Fruit fly (Drosophila melanogaster) whole organism, embryonic: ENCODE data around the gene CG6695.

Experiments used
- Abd-B ChIP-seq: fragments of 200-800 bp; sonication (Bioruptor generic); optimal IDR thresholded peaks from 2 replicates; lab custom pipeline; 2018; ENCODE audit warnings: missing biosample characterization, mild to moderate bottlenecking, missing genetic modification characterization, moderate library complexity
- Ada2b ChIP-seq: fragments of 200-800 bp; sonication (Bioruptor generic); IDR thresholded peaks from 2 replicates; pipeline ENCODE4 v1.3.6; 2022; ENCODE audit warnings: missing biosample characterization, missing genetic modification characterization
- Aef1 ChIP-seq: fragments of 200-800 bp; sonication (Bioruptor generic); IDR thresholded peaks from 3 replicates; pipeline ENCODE4 v1.3.6; 2022; ENCODE audit warnings: missing biosample characterization, missing genetic modification characterization
- Antp ChIP-seq: fragments of 200-800 bp; sonication (Bioruptor generic); optimal IDR thresholded peaks from 3 replicates; lab custom pipeline; 2016; ENCODE audit warnings: missing biosample characterization, missing genetic modification characterization
- BEAF-32 ChIP-seq: fragments of 200-800 bp; sonication (Bioruptor generic); optimal IDR thresholded peaks from 3 replicates; lab custom pipeline; 2017; ENCODE audit warnings: missing biosample characterization, missing genetic modification characterization, mild to moderate bottlenecking, moderate library complexity, missing genetic modification reagents
- CG10654 ChIP-seq: fragments of 200-800 bp; sonication (Bioruptor generic); optimal IDR thresholded peaks from 2 replicates; lab custom pipeline; 2016; ENCODE audit warnings: missing biosample characterization, missing genetic modification characterization
- CG10959 ChIP-seq: fragments of 200-800 bp; sonication (Bioruptor generic); IDR thresholded peaks from 2 replicates; pipeline ENCODE4 v1.3.6; 2022; ENCODE audit warnings: missing biosample characterization, missing genetic modification characterization
- CG11560 ChIP-seq: fragments of 200-800 bp; sonication (Bioruptor generic); IDR thresholded peaks from 3 replicates; pipeline ENCODE4 v1.3.6; 2022; ENCODE audit warnings: missing biosample characterization, missing genetic modification characterization
- CG12236 ChIP-seq: fragments of 200-800 bp; sonication (Bioruptor generic); optimal IDR thresholded peaks from 2 replicates; lab custom pipeline; 2016; ENCODE audit warnings: missing biosample characterization, missing genetic modification characterization
- CG12744 ChIP-seq: fragments of 200-800 bp; sonication (Bioruptor generic); optimal IDR thresholded peaks from 2 replicates; lab custom pipeline; 2016; ENCODE audit warnings: missing biosample characterization, missing genetic modification characterization
- CG13123 ChIP-seq: fragments of 200-800 bp; sonication (Bioruptor generic); optimal IDR thresholded peaks from 2 replicates; lab custom pipeline; 2016; ENCODE audit warnings: missing biosample characterization, missing genetic modification characterization
- CG14441 ChIP-seq: fragments of 200-800 bp; sonication (Bioruptor generic); IDR thresholded peaks from 2 replicates; pipeline ENCODE4 v1.3.6; 2022; ENCODE audit warnings: missing biosample characterization, missing genetic modification characterization
- CG16815 ChIP-seq: fragments of 200-800 bp; sonication (Bioruptor generic); optimal IDR thresholded peaks from 3 replicates; lab custom pipeline; 2017; ENCODE audit warnings: missing biosample characterization, mild to moderate bottlenecking, missing genetic modification characterization
- CG17361 ChIP-seq: fragments of 200-800 bp; sonication (Bioruptor generic); IDR thresholded peaks from 3 replicates; pipeline ENCODE4 v1.3.6; 2022; ENCODE audit warnings: missing biosample characterization, missing genetic modification characterization
- CG18599 ChIP-seq: fragments of 200-800 bp; sonication (Bioruptor generic); optimal IDR thresholded peaks from 3 replicates; lab custom pipeline; 2017; ENCODE audit warnings: missing biosample characterization, missing genetic modification characterization, mild to moderate bottlenecking, moderate library complexity, missing genetic modification reagents
- CG30020 ChIP-seq: fragments of 200-800 bp; optimal IDR thresholded peaks from 2 replicates; lab custom pipeline; 2019; ENCODE audit warnings: missing biosample characterization, mild to moderate bottlenecking, missing genetic modification characterization, moderate library complexity
- CG31365 ChIP-seq: fragments of 200-800 bp; sonication (Bioruptor generic); optimal IDR thresholded peaks from 2 replicates; lab custom pipeline; 2018; ENCODE audit warnings: missing biosample characterization, mild to moderate bottlenecking, missing genetic modification characterization
- CG3163 ChIP-seq: fragments of 200-800 bp; sonication (Bioruptor generic); optimal IDR thresholded peaks from 3 replicates; lab custom pipeline; 2016; ENCODE audit warnings: missing biosample characterization, missing genetic modification characterization
- CG32767 ChIP-seq: fragments of 200-800 bp; sonication (Bioruptor generic); IDR thresholded peaks from 2 replicates; pipeline ENCODE4 v1.3.6; 2022; ENCODE audit warnings: missing biosample characterization, missing genetic modification characterization
- CG33213 ChIP-seq: fragments of 200-800 bp; sonication (Bioruptor generic); optimal IDR thresholded peaks from 3 replicates; lab custom pipeline; 2016; ENCODE audit warnings: missing biosample characterization, missing genetic modification characterization
- CG7839 ChIP-seq: fragments of 200-800 bp; sonication (Bioruptor generic); optimal IDR thresholded peaks from 3 replicates; lab custom pipeline; 2018; ENCODE audit warnings: missing biosample characterization, mild to moderate bottlenecking, missing genetic modification characterization, moderate library complexity
- CG8924 ChIP-seq: fragments of 200-800 bp; optimal IDR thresholded peaks from 3 replicates; lab custom pipeline; 2019; ENCODE audit warnings: missing biosample characterization, mild to moderate bottlenecking, missing genetic modification characterization, moderate library complexity
- CG9437 ChIP-seq: fragments of 200-800 bp; sonication (Bioruptor generic); optimal IDR thresholded peaks from 2 replicates; lab custom pipeline; 2018; ENCODE audit warnings: missing biosample characterization, mild to moderate bottlenecking, missing genetic modification characterization
- CoRest ChIP-seq: fragments of 200-800 bp; sonication (Bioruptor generic); optimal IDR thresholded peaks from 3 replicates; lab custom pipeline; 2018; ENCODE audit warnings: missing biosample characterization, mild to moderate bottlenecking, missing genetic modification characterization, moderate library complexity
- D ChIP-seq, 2 experiments: fragments of 200-800 bp in 1 of 2; fragments of >200 bp in 1 of 2; sonication (Bioruptor generic) in 1 of 2; optimal IDR thresholded peaks; 2 replicates in 1 of 2; 3 replicates in 1 of 2; lab custom pipeline; 2017; ENCODE audit warnings: mild to moderate bottlenecking in 1 of 2, missing biosample characterization in 1 of 2, missing genetic modification characterization in 1 of 2, missing genetic modification reagents in 1 of 2
- Dip3 ChIP-seq: fragments of 200-800 bp; sonication (Bioruptor generic); optimal IDR thresholded peaks from 3 replicates; lab custom pipeline; 2016; ENCODE audit warnings: missing biosample characterization, missing genetic modification characterization
- H15 ChIP-seq: fragments of 200-800 bp; sonication (Bioruptor generic); IDR thresholded peaks from 3 replicates; pipeline ENCODE4 v1.3.6; 2022; ENCODE audit warnings: missing biosample characterization, missing genetic modification characterization
- HLH3B ChIP-seq: fragments of 200-800 bp; sonication (Bioruptor generic); IDR thresholded peaks from 2 replicates; pipeline ENCODE4 v1.3.6; 2022; ENCODE audit warnings: missing biosample characterization, missing genetic modification characterization
- Hey ChIP-seq: fragments of 200-800 bp; sonication (Bioruptor generic); optimal IDR thresholded peaks from 3 replicates; lab custom pipeline; 2018; ENCODE audit warnings: missing biosample characterization, mild to moderate bottlenecking, missing genetic modification characterization
- Hr39 ChIP-seq: fragments of >200 bp; optimal IDR thresholded peaks from 2 replicates; lab custom pipeline; 2017
- MESR4 ChIP-seq: fragments of 200-800 bp; sonication (Bioruptor generic); optimal IDR thresholded peaks from 2 replicates; lab custom pipeline; 2018; ENCODE audit warnings: missing biosample characterization, mild to moderate bottlenecking, missing genetic modification characterization, moderate library complexity
- Med ChIP-seq: fragments of 200-800 bp; sonication (Bioruptor generic); peaks from one replicate; lab custom pipeline; 2016; ENCODE audit warnings: missing biosample characterization, missing genetic modification characterization, mild to moderate bottlenecking, inconsistent platforms, moderate library complexity
- NK7.1 ChIP-seq: fragments of 200-800 bp; sonication (Bioruptor generic); optimal IDR thresholded peaks from 3 replicates; lab custom pipeline; 2016; ENCODE audit warnings: missing biosample characterization, missing genetic modification characterization
- Nf-YC ChIP-seq: fragments of 200-800 bp; optimal IDR thresholded peaks from 3 replicates; lab custom pipeline; 2019; ENCODE audit warnings: missing biosample characterization, mild to moderate bottlenecking, missing genetic modification characterization, moderate library complexity
- Opbp ChIP-seq: fragments of 200-800 bp; sonication (Bioruptor generic); IDR thresholded peaks from 3 replicates; pipeline ENCODE4 v1.3.6; 2022; ENCODE audit warnings: missing biosample characterization, missing genetic modification characterization; ENCODE audit not compliant: partially characterized antibody
- PHDP ChIP-seq: fragments of 200-800 bp; sonication (Bioruptor generic); optimal IDR thresholded peaks from 3 replicates; lab custom pipeline; 2018; ENCODE audit warnings: missing biosample characterization, mild to moderate bottlenecking, missing genetic modification characterization, moderate library complexity
- Poxn ChIP-seq: fragments of 200-800 bp; sonication (Bioruptor generic); IDR thresholded peaks from 2 replicates; pipeline ENCODE4 v1.3.6; 2022; ENCODE audit warnings: missing biosample characterization, missing genetic modification characterization
- abd-A ChIP-seq: fragments of 200-800 bp; sonication (Bioruptor generic); optimal IDR thresholded peaks from 3 replicates; lab custom pipeline; 2019; ENCODE audit warnings: missing biosample characterization, mild to moderate bottlenecking, missing genetic modification characterization, moderate library complexity
- ap ChIP-seq: fragments of 200-800 bp; sonication (Bioruptor generic); IDR thresholded peaks from 2 replicates; pipeline ENCODE4 v1.3.6; 2022; ENCODE audit warnings: missing biosample characterization, missing genetic modification characterization
- dan ChIP-seq: fragments of 200-800 bp; sonication (Bioruptor generic); IDR thresholded peaks from 2 replicates; pipeline ENCODE4 v1.3.6; 2022; ENCODE audit warnings: missing biosample characterization, missing genetic modification characterization
- disco-r ChIP-seq: fragments of 200-800 bp; sonication (Bioruptor generic); optimal IDR thresholded peaks from 2 replicates; lab custom pipeline; 2016; ENCODE audit warnings: missing biosample characterization, missing genetic modification characterization
- gcm ChIP-seq: fragments of 200-800 bp; sonication (Bioruptor generic); optimal IDR thresholded peaks from 2 replicates; lab custom pipeline; 2019; ENCODE audit warnings: missing biosample characterization, mild to moderate bottlenecking, missing genetic modification characterization, moderate library complexity
- nerfin-1 ChIP-seq: fragments of 200-800 bp; sonication (Bioruptor generic); optimal IDR thresholded peaks from 3 replicates; lab custom pipeline; 2019; ENCODE audit warnings: missing biosample characterization, mild to moderate bottlenecking, missing genetic modification characterization, moderate library complexity
- nmo ChIP-seq: fragments of 200-800 bp; sonication (Bioruptor generic); optimal IDR thresholded peaks from 2 replicates; lab custom pipeline; 2018; ENCODE audit warnings: missing biosample characterization, mild to moderate bottlenecking, missing genetic modification characterization, moderate library complexity
- nom ChIP-seq: fragments of 200-800 bp; sonication (Bioruptor generic); optimal IDR thresholded peaks from 2 replicates; lab custom pipeline; 2017; ENCODE audit warnings: missing biosample characterization, missing genetic modification characterization, mild to moderate bottlenecking, moderate library complexity, missing genetic modification reagents
- psq ChIP-seq: fragments of 200-800 bp; sonication (Bioruptor generic); optimal IDR thresholded peaks from 2 replicates; lab custom pipeline; 2017; ENCODE audit warnings: missing biosample characterization, missing genetic modification characterization
- run ChIP-seq: fragments of 200-800 bp; sonication (Bioruptor generic); optimal IDR thresholded peaks from 3 replicates; lab custom pipeline; 2018; ENCODE audit warnings: missing biosample characterization, mild to moderate bottlenecking, missing genetic modification characterization
- sim ChIP-seq: fragments of 200-800 bp; sonication (Bioruptor generic); IDR thresholded peaks from 2 replicates; pipeline ENCODE4 v1.3.6; 2022; ENCODE audit warnings: missing biosample characterization, missing genetic modification characterization
- slp2 ChIP-seq: fragments of 200-800 bp; sonication (Bioruptor generic); optimal IDR thresholded peaks from 2 replicates; lab custom pipeline; 2016; ENCODE audit warnings: missing biosample characterization, missing genetic modification characterization
- tna ChIP-seq: fragments of 200-800 bp; sonication (Bioruptor generic); IDR thresholded peaks from 2 replicates; pipeline ENCODE4 v1.3.6; 2022; ENCODE audit warnings: missing biosample characterization, missing genetic modification characterization; ENCODE audit not compliant: partially characterized antibody
- ttk ChIP-seq: fragments of 200-800 bp; sonication (Bioruptor generic); IDR thresholded peaks from 2 replicates; pipeline ENCODE4 v2.1.2; 2022; ENCODE audit warnings: missing biosample characterization, missing genetic modification characterization
- vnd ChIP-seq: fragments of 200-800 bp; sonication (Bioruptor generic); IDR thresholded peaks from 3 replicates; pipeline ENCODE4 v1.3.6; 2022; ENCODE audit warnings: missing biosample characterization, missing genetic modification characterization; ENCODE audit not compliant: partially characterized antibody

CG6695 gene

dm6 chr3R:24625517-24625925 lies 29.4 kb upstream of the CG6695 start, which contains the start of the genes Syx18 and atl (continued):
- no peak for TF ChIP-seq CG12744 (GFP tag; lab: Kevin White, UChicago)
- peak; percentile 26 for TF ChIP-seq CG30020 (tag; lab: Kevin White, UChicago)
- no peak for TF ChIP-seq CG16815 (GFP tag; lab: Kevin White, UChicago)
- TF ChIP-seq CG10654 (GFP tag; lab: Kevin White, UChicago), result no peak
- TF ChIP-seq Ada2b (GFP tag; lab: Robert Waterston, UW), result no peak
- no peak for TF ChIP-seq abd-A (tag; lab: Kevin White, UChicago)
- TF ChIP-seq BEAF-32, result peak; percentile 59
- no peak for TF ChIP-seq Hr39
- TF ChIP-seq ap, result no peak
- TF ChIP-seq psq (GFP tag; lab: Kevin White, UChicago), result no peak
- no peak for TF ChIP-seq CG31365 (tag; lab: Kevin White, UChicago)
- no peak for TF ChIP-seq CG10959 (GFP tag; lab: Robert Waterston, UW)
- TF ChIP-seq nom (GFP tag; lab: Kevin White, UChicago), result peak; percentile 34
- peak; percentile 96 for TF ChIP-seq MESR4 (GFP tag; lab: Kevin White, UChicago)
- no peak for TF ChIP-seq CG32767 (GFP tag; lab: Robert Waterston, UW)
- peak; percentile 69 for TF ChIP-seq CG8924 (tag; lab: Kevin White, UChicago)
- no peak for TF ChIP-seq nerfin-1
- TF ChIP-seq vnd, result no peak
- no peak for TF ChIP-seq Nf-YC (tag; lab: Kevin White, UChicago)
- TF ChIP-seq Med (GFP tag; lab: Kevin White, UChicago), result peak; percentile 90
- TF ChIP-seq nmo (GFP tag; lab: Kevin White, UChicago), result peak; percentile 51
- TF ChIP-seq H15 (GFP tag; lab: Robert Waterston, UW), result no peak
- no peak for TF ChIP-seq Antp (GFP tag; lab: Kevin White, UChicago)
- peak; percentile 75 for TF ChIP-seq CG33213 (GFP tag; lab: Kevin White, UChicago)
- TF ChIP-seq CG9437 (GFP tag; lab: Kevin White, UChicago), result no peak
- TF ChIP-seq Hey (tag; lab: Kevin White, UChicago), result no peak
- no peak for TF ChIP-seq run (tag; lab: Kevin White, UChicago)
- TF ChIP-seq sim (GFP tag; lab: Robert Waterston, UW), result no peak
- no peak for TF ChIP-seq Abd-B
- no peak for TF ChIP-seq CG18599
- no peak for TF ChIP-seq CG11560 (tag; lab: Robert Waterston, UW)
- TF ChIP-seq HLH3B (GFP tag; lab: Robert Waterston, UW), result no peak
- TF ChIP-seq tna, result no peak
- no peak for TF ChIP-seq CoRest (tag; lab: Kevin White, UChicago)
- peak; percentile 27 for TF ChIP-seq gcm (GFP tag; lab: Kevin White, UChicago)
- 0 out of 3 replicates have a peak, but pooled peaks have one; percentile 14 for TF ChIP-seq Aef1 (GFP tag; lab: Robert Waterston, UW)
- TF ChIP-seq CG17361, result no peak
- TF ChIP-seq D (optimal IDR thresholded peaks at IDR 0.05; lab: Kevin White, UChicago), result peak; percentile 82
- no peak for TF ChIP-seq D (GFP tag; optimal IDR thresholded peaks at IDR 0.05; lab: Kevin White, UChicago)
- TF ChIP-seq Dip3 (GFP tag; lab: Kevin White, UChicago), result no peak
- TF ChIP-seq CG3163 (GFP tag; lab: Kevin White, UChicago), result no peak
- no peak for TF ChIP-seq Poxn
- TF ChIP-seq CG7839, result no peak
- no peak for TF ChIP-seq CG13123 (GFP tag; lab: Kevin White, UChicago)
- TF ChIP-seq NK7.1 (GFP tag; lab: Kevin White, UChicago), result no peak
- TF ChIP-seq slp2 (GFP tag; lab: Kevin White, UChicago), result no peak
- TF ChIP-seq dan (GFP tag; lab: Robert Waterston, UW), result no peak
- TF ChIP-seq Opbp (GFP tag; lab: Robert Waterston, UW), result no peak
- TF ChIP-seq CG12236 (GFP tag; lab: Kevin White, UChicago), result no peak
- no peak for TF ChIP-seq CG14441 (GFP tag; lab: Robert Waterston, UW)
- TF ChIP-seq ttk (GFP tag; lab: Robert Waterston, UW), result no peak
- no peak for TF ChIP-seq disco-r (GFP tag; lab: Kevin White, UChicago)
- peak; percentile 32 for TF ChIP-seq PHDP
